Fruit fly (Drosophila melanogaster) whole organism, embryonic: ENCODE measurements around the gene CG43307.

Experiments used
- BEAF-32 ChIP-seq: fragments of 200-800 bp; sonication (Bioruptor generic); optimal IDR thresholded peaks from 3 replicates; lab custom pipeline; 2017; ENCODE audit warnings: missing biosample characterization, missing genetic modification characterization, mild to moderate bottlenecking, moderate library complexity, missing genetic modification reagents
- Blimp-1 ChIP-seq: fragments of 200-800 bp; sonication (Bioruptor generic); optimal IDR thresholded peaks from 3 replicates; lab custom pipeline; 2018; ENCODE audit warnings: missing biosample characterization, missing genetic modification characterization, mild to moderate bottlenecking, moderate library complexity, missing genetic modification reagents
- CG10267 ChIP-seq: fragments of 200-800 bp; sonication (Bioruptor generic); optimal IDR thresholded peaks from 2 replicates; lab custom pipeline; 2018; ENCODE audit warnings: missing biosample characterization, mild to moderate bottlenecking, missing genetic modification characterization, moderate library complexity
- CG10565 ChIP-seq: fragments of 200-800 bp; sonication (Bioruptor generic); optimal IDR thresholded peaks from 3 replicates; lab custom pipeline; 2016; ENCODE audit warnings: missing biosample characterization, mild to moderate bottlenecking, missing genetic modification characterization
- CG11504 ChIP-seq: fragments of 200-800 bp; sonication (Bioruptor generic); optimal IDR thresholded peaks from 3 replicates; lab custom pipeline; 2019; ENCODE audit warnings: missing biosample characterization, mild to moderate bottlenecking, missing genetic modification characterization, moderate library complexity
- CG11696 ChIP-seq: fragments of 200-800 bp; sonication (Bioruptor generic); IDR thresholded peaks from 2 replicates; pipeline ENCODE4 v1.3.6; 2022; ENCODE audit warnings: missing biosample characterization, missing genetic modification characterization
- CG12391 ChIP-seq: fragments of 200-800 bp; sonication (Bioruptor generic); optimal IDR thresholded peaks from 3 replicates; lab custom pipeline; 2018; ENCODE audit warnings: missing biosample characterization, mild to moderate bottlenecking, missing genetic modification characterization, moderate library complexity
- CG13424 ChIP-seq: fragments of 200-800 bp; sonication (Bioruptor generic); optimal IDR thresholded peaks from 2 replicates; lab custom pipeline; 2019; ENCODE audit warnings: missing biosample characterization, mild to moderate bottlenecking, missing genetic modification characterization, moderate library complexity
- CG14710 ChIP-seq: fragments of 200-800 bp; sonication (Bioruptor generic); optimal IDR thresholded peaks from 3 replicates; lab custom pipeline; 2019; ENCODE audit warnings: missing biosample characterization, mild to moderate bottlenecking, missing genetic modification characterization, moderate library complexity
- CG15514 ChIP-seq: fragments of 200-800 bp; sonication (Bioruptor generic); optimal IDR thresholded peaks from 3 replicates; lab custom pipeline; 2017; ENCODE audit warnings: missing biosample characterization, missing genetic modification characterization, mild to moderate bottlenecking, moderate library complexity, missing genetic modification reagents
- CG17186 ChIP-seq: fragments of 200-800 bp; sonication (Bioruptor generic); optimal IDR thresholded peaks from 3 replicates; lab custom pipeline; 2017; ENCODE audit warnings: missing biosample characterization, missing genetic modification reagents, missing genetic modification characterization
- CG17328 ChIP-seq: fragments of 200-800 bp; sonication (Bioruptor generic); IDR thresholded peaks from 2 replicates; pipeline ENCODE4 v1.3.6; 2022; ENCODE audit warnings: missing biosample characterization, missing genetic modification characterization
- CG17361 ChIP-seq: fragments of 200-800 bp; sonication (Bioruptor generic); IDR thresholded peaks from 3 replicates; pipeline ENCODE4 v1.3.6; 2022; ENCODE audit warnings: missing biosample characterization, missing genetic modification characterization
- CG17568 ChIP-seq: fragments of 200-800 bp; sonication (Bioruptor generic); optimal IDR thresholded peaks from 2 replicates; lab custom pipeline; 2018; ENCODE audit warnings: missing biosample characterization, mild to moderate bottlenecking, missing genetic modification characterization, moderate library complexity
- CG17829 ChIP-seq: fragments of 200-800 bp; optimal IDR thresholded peaks from 2 replicates; lab custom pipeline; 2019; ENCODE audit warnings: missing biosample characterization, mild to moderate bottlenecking, missing genetic modification characterization, moderate library complexity
- CG2712 ChIP-seq: fragments of 200-800 bp; optimal IDR thresholded peaks from 3 replicates; lab custom pipeline; 2019; ENCODE audit warnings: missing biosample characterization, mild to moderate bottlenecking, missing genetic modification characterization, moderate library complexity
- CG30020 ChIP-seq: fragments of 200-800 bp; optimal IDR thresholded peaks from 2 replicates; lab custom pipeline; 2019; ENCODE audit warnings: missing biosample characterization, mild to moderate bottlenecking, missing genetic modification characterization, moderate library complexity
- CG3281 ChIP-seq: fragments of 200-800 bp; sonication (Bioruptor generic); optimal IDR thresholded peaks from 3 replicates; lab custom pipeline; 2017; ENCODE audit warnings: missing biosample characterization, mild to moderate bottlenecking, missing genetic modification characterization
- CG4360 ChIP-seq: fragments of 200-800 bp; sonication (Bioruptor generic); IDR thresholded peaks from 2 replicates; pipeline ENCODE4 v1.3.6; 2022; ENCODE audit warnings: missing biosample characterization, missing genetic modification characterization
- CG8290 ChIP-seq, 3 experiments: fragments of 200-800 bp; sonication (Bioruptor generic); optimal IDR thresholded peaks; 2 replicates each; lab custom pipeline; 2016 to 2019; ENCODE audit warnings: missing biosample characterization in 3 of 3, missing genetic modification characterization in 3 of 3, mild to moderate bottlenecking in 2 of 3, moderate library complexity in 1 of 3
- CTCF ChIP-seq: fragments of 200-800 bp; sonication (Bioruptor generic); optimal IDR thresholded peaks from 2 replicates; lab custom pipeline; 2017; ENCODE audit warnings: missing biosample characterization, mild to moderate bottlenecking, missing genetic modification characterization, moderate library complexity
- CoRest ChIP-seq: fragments of 200-800 bp; sonication (Bioruptor generic); optimal IDR thresholded peaks from 3 replicates; lab custom pipeline; 2018; ENCODE audit warnings: missing biosample characterization, mild to moderate bottlenecking, missing genetic modification characterization, moderate library complexity
- Dp ChIP-seq: fragments of 200-800 bp; sonication (Bioruptor generic); optimal IDR thresholded peaks from 2 replicates; lab custom pipeline; 2018; ENCODE audit warnings: missing biosample characterization, mild to moderate bottlenecking, missing genetic modification characterization, moderate library complexity
- Hmx ChIP-seq: fragments of 200-800 bp; sonication (Bioruptor generic); optimal IDR thresholded peaks from 2 replicates; lab custom pipeline; 2016; ENCODE audit warnings: missing biosample characterization, missing genetic modification characterization
- MBD-R2 ChIP-seq: fragments of 200-800 bp; sonication (Bioruptor generic); IDR thresholded peaks from 2 replicates; pipeline ENCODE4 v1.3.6; 2022; ENCODE audit warnings: missing biosample characterization, missing genetic modification characterization
- Med ChIP-seq: fragments of 200-800 bp; sonication (Bioruptor generic); peaks from one replicate; lab custom pipeline; 2016; ENCODE audit warnings: missing biosample characterization, missing genetic modification characterization, mild to moderate bottlenecking, inconsistent platforms, moderate library complexity
- Nf-YC ChIP-seq: fragments of 200-800 bp; optimal IDR thresholded peaks from 3 replicates; lab custom pipeline; 2019; ENCODE audit warnings: missing biosample characterization, mild to moderate bottlenecking, missing genetic modification characterization, moderate library complexity
- Pdp1 ChIP-seq, 2 experiments: fragments of 200-800 bp; sonication (Bioruptor generic); optimal IDR thresholded peaks; 3 replicates each; lab custom pipeline; 2016; ENCODE audit warnings: missing biosample characterization in 2 of 2, missing genetic modification characterization in 2 of 2, mild to moderate bottlenecking in 1 of 2, moderate library complexity in 1 of 2
- Sin3A ChIP-seq: fragments of >200 bp; optimal IDR thresholded peaks from 2 replicates; lab custom pipeline; 2018
- fd64A ChIP-seq: fragments of 200-800 bp; sonication (Bioruptor generic); optimal IDR thresholded peaks from 3 replicates; lab custom pipeline; 2018; ENCODE audit warnings: missing biosample characterization, mild to moderate bottlenecking, missing genetic modification characterization
- gfzf ChIP-seq: fragments of 200-800 bp; sonication (Bioruptor generic); optimal IDR thresholded peaks from 2 replicates; lab custom pipeline; 2016; ENCODE audit warnings: missing biosample characterization, mild to moderate bottlenecking, missing genetic modification characterization, moderate library complexity
- grau ChIP-seq: fragments of 200-800 bp; optimal IDR thresholded peaks from 3 replicates; lab custom pipeline; 2019; ENCODE audit warnings: missing biosample characterization, mild to moderate bottlenecking, missing genetic modification characterization, moderate library complexity
- hkb ChIP-seq, 2 experiments: fragments of 200-800 bp in 1 of 2; fragments of >200 bp in 1 of 2; sonication (Bioruptor generic) in 1 of 2; IDR thresholded peaks in 1 of 2; optimal IDR thresholded peaks in 1 of 2; 2 replicates each; pipeline versions ENCODE4 v1.3.6 to Lab custom; 2017 to 2022; ENCODE audit warnings: missing biosample characterization in 1 of 2, missing genetic modification characterization in 1 of 2
- insv ChIP-seq, 2 experiments: fragments of 200-800 bp; sonication (Bioruptor generic); optimal IDR thresholded peaks; 3 replicates each; lab custom pipeline; 2016 to 2018; ENCODE audit warnings: missing biosample characterization in 2 of 2, missing genetic modification characterization in 2 of 2
- lbe ChIP-seq: fragments of 200-800 bp; sonication (Bioruptor generic); optimal IDR thresholded peaks from 2 replicates; lab custom pipeline; 2016; ENCODE audit warnings: missing biosample characterization, mild to moderate bottlenecking, missing genetic modification characterization
- nmo ChIP-seq: fragments of 200-800 bp; sonication (Bioruptor generic); optimal IDR thresholded peaks from 2 replicates; lab custom pipeline; 2018; ENCODE audit warnings: missing biosample characterization, mild to moderate bottlenecking, missing genetic modification characterization, moderate library complexity
- pzg ChIP-seq: fragments of 200-800 bp; sonication (Bioruptor generic); optimal IDR thresholded peaks from 3 replicates; lab custom pipeline; 2018; ENCODE audit warnings: missing biosample characterization, mild to moderate bottlenecking, missing genetic modification characterization, moderate library complexity
- slbo ChIP-seq: fragments of 200-800 bp; sonication (Bioruptor generic); IDR thresholded peaks from 2 replicates; pipeline ENCODE4 v1.3.6; 2022; ENCODE audit warnings: missing biosample characterization, missing genetic modification characterization
- sr ChIP-seq: fragments of 200-800 bp; sonication (Bioruptor generic); IDR thresholded peaks from 3 replicates; pipeline ENCODE4 v1.3.6; 2022; ENCODE audit warnings: missing biosample characterization, missing genetic modification characterization
- stwl ChIP-seq: fragments of 200-800 bp; sonication (Bioruptor generic); optimal IDR thresholded peaks from 3 replicates; lab custom pipeline; 2018; ENCODE audit warnings: missing biosample characterization, mild to moderate bottlenecking, missing genetic modification characterization, moderate library complexity
- vvl ChIP-seq: fragments of 200-800 bp; sonication (Bioruptor generic); IDR thresholded peaks from 2 replicates; pipeline ENCODE4 v1.3.6; 2022; ENCODE audit warnings: missing biosample characterization, missing genetic modification characterization
- zen ChIP-seq: fragments of 200-800 bp; sonication (Bioruptor generic); optimal IDR thresholded peaks from 3 replicates; lab custom pipeline; 2018; ENCODE audit warnings: missing biosample characterization, mild to moderate bottlenecking, missing genetic modification characterization, moderate library complexity

CG43307 gene

dm6 chr2L:5801926-5802325, 9.4 kb upstream of the CG43307 start, which contains the start of the genes CG14005 and CG7239 (continued):
- peak; percentile 79 for TF ChIP-seq gfzf (GFP tag; lab: Kevin White, UChicago)
- TF ChIP-seq hkb (optimal IDR thresholded peaks at IDR 0.05; lab: Kevin White, UChicago) = peak; percentile 12
- no peak for TF ChIP-seq hkb (GFP tag; IDR thresholded peaks at IDR 0.05; lab: Robert Waterston, UW)
- no peak for TF ChIP-seq CG17568 (GFP tag; lab: Kevin White, UChicago)
- peak in 1 of 2 experiments; percentile 5 for TF ChIP-seq insv (GFP tag; optimal IDR thresholded peaks at IDR 0.05; lab: Kevin White, UChicago)
- peak; percentile 44 for TF ChIP-seq CG17186
- TF ChIP-seq stwl = peak; percentile 50
- peak; percentile 40 for TF ChIP-seq BEAF-32 (GFP tag; lab: Kevin White, UChicago)
- TF ChIP-seq Sin3A = peak; percentile 86
- TF ChIP-seq Nf-YC = peak; percentile 23
- no peak for TF ChIP-seq fd64A (GFP tag; lab: Kevin White, UChicago)
- peak; percentile 18 for TF ChIP-seq CG13424 (tag; lab: Kevin White, UChicago)
- no peak for TF ChIP-seq CG8290 (GFP tag; optimal IDR thresholded peaks at IDR 0.05; lab: Kevin White, UChicago)
- TF ChIP-seq CG8290 (tag; optimal IDR thresholded peaks at IDR 0.05; lab: Kevin White, UChicago) = no peak
- peak; percentile 59 for TF ChIP-seq Dp (GFP tag; lab: Kevin White, UChicago)
- TF ChIP-seq MBD-R2 (GFP tag; lab: Robert Waterston, UW) = peak; percentile 51
- peak; percentile 53 for TF ChIP-seq pzg (GFP tag; lab: Kevin White, UChicago)
- TF ChIP-seq CG10565 (GFP tag; lab: Kevin White, UChicago) = no peak
- peak; percentile 61 for TF ChIP-seq nmo (GFP tag; lab: Kevin White, UChicago)
- peak; percentile 65 for TF ChIP-seq CG14710
- peak; percentile 48 for TF ChIP-seq CoRest
- TF ChIP-seq CG12391 (tag; lab: Kevin White, UChicago) = peak; percentile 30
- peak; percentile 24 for TF ChIP-seq grau
- peak; percentile 40 for TF ChIP-seq CG10267 (tag; lab: Kevin White, UChicago)
- TF ChIP-seq CG15514 (GFP tag; lab: Kevin White, UChicago) = peak; percentile 54
- peak; percentile 5 for TF ChIP-seq zen
- TF ChIP-seq CG17361 (GFP tag; lab: Robert Waterston, UW) = peak; percentile 42; the same call in 2 of the 3 replicates
- TF ChIP-seq CG30020 (tag; lab: Kevin White, UChicago) = peak; percentile 34

DNA sequence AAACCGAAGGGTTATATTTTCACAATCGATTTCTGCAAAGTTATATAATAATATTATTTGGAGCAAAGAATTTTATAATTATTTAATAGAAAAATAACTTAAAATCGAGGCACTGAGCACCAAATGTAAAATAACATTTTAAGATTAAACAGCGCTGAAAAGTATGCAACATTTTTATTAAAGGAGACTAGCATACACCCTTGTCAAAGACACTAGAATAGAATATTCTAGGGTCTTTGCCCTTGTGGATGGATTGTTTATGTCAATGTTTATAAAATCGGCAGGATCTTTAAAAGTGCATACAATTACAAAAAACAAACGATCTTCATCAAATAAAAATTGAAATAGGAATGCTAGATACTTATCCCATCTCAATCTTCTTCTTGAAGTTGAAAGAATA, 7.3 kb upstream of the CG43307 start:
- TF ChIP-seq CG2712 (tag; lab: Kevin White, UChicago) (peak; percentile 30), Pdp1 (GFP tag; optimal IDR thresholded peaks at IDR 0.05; lab: Kevin White, UChicago) (peak in 1 of 2 experiments; percentile 11), CG4360 (GFP tag; lab: Robert Waterston, UW) (no peak), Med (GFP tag; lab: Kevin White, UChicago) (peak; percentile 32), sr (GFP tag; lab: Robert Waterston, UW) (no peak), Blimp-1 (GFP tag; lab: Kevin White, UChicago) (peak; percentile 29), stwl (peak; percentile 2), CG17829 (tag; lab: Kevin White, UChicago) (peak; percentile 4), lbe (GFP tag; lab: Kevin White, UChicago) (peak; percentile 29), slbo (GFP tag; lab: Robert Waterston, UW) (no peak), CG3281 (peak; percentile 2), CG11504 (peak; percentile 6), CG11696 (GFP tag; lab: Robert Waterston, UW) (peak; percentile 91), vvl (GFP tag; lab: Robert Waterston, UW) (peak; percentile 18; the same call in 1 of the 2 replicates), CTCF (GFP tag; lab: Kevin White, UChicago) (peak; percentile 30), Hmx (GFP tag; lab: Kevin White, UChicago) (no peak), CG17328 (0 out of 2 replicates have a peak, but pooled peaks have one; percentile 11)
